Worm (Caenorhabditis elegans): ENCODE results near the gene gpd-4.

gpd-4 gene

ce11 chrII:10139177-10139640, 31.9 kb upstream of the gpd-4 start, which contains the start of gene asah-2:
TSS of gene asah-2 (plus strand) at chrII:10139590.
- TF ChIP-seq flt-1 (GFP tag; IDR thresholded peaks at IDR 0.05) = no peak
- TF ChIP-seq ztf-23 (GFP tag; IDR thresholded peaks at IDR 0.05) = no peak
- no peak for TF ChIP-seq klf-2 (GFP tag; conservative IDR thresholded peaks at IDR 0.05)
- no peak for TF ChIP-seq ref-1 (GFP tag; conservative IDR thresholded peaks at IDR 0.05)
- no peak for TF ChIP-seq cog-1 (tag; optimal IDR thresholded peaks at IDR 0.05)
- no peak for TF ChIP-seq tab-1 (GFP tag; IDR thresholded peaks at IDR 0.05)
- no peak for TF ChIP-seq T22C8.4 (GFP tag; IDR thresholded peaks at IDR 0.05)
- no peak for TF ChIP-seq ztf-29 (GFP tag; IDR thresholded peaks at IDR 0.05)
- no peak for TF ChIP-seq med-1 (GFP tag; optimal IDR thresholded peaks at IDR 0.05; ENCODE audit: insufficient read depth)

DNA sequence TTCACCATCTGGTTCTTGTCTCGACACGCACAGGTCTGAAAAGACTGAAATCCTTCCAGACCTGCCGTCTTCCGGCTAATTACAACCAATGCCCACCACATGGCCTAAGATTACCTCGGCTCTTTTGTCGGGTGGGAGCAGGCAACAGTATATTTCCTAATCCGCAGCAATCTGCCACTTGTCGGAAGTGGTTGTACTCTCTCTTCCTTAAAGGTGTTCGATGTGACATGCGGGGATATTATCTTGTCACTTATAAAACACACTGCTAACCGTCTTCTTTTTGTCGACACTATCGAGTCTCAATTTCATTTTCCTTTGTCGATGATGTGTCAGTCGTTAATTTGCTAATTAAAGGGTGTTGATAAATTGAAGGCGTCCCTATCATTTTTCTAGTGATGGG, 27.0 kb upstream of the gpd-4 start, which contains the start of gene F27E5.3:
TSS of gene F27E5.3 (minus strand) at position 101 of the 400 bp plus-strand sequence.
- no peak for TF ChIP-seq cog-1 (tag; optimal IDR thresholded peaks at IDR 0.05)
- TF ChIP-seq flt-1 (GFP tag; IDR thresholded peaks at IDR 0.05) = no peak
- no peak for TF ChIP-seq klf-2 (GFP tag; conservative IDR thresholded peaks at IDR 0.05)
- TF ChIP-seq ref-1 (GFP tag; conservative IDR thresholded peaks at IDR 0.05) = no peak
- no peak for TF ChIP-seq med-1 (GFP tag; optimal IDR thresholded peaks at IDR 0.05; ENCODE audit: insufficient read depth)
- no peak for TF ChIP-seq ztf-23 (GFP tag; IDR thresholded peaks at IDR 0.05)
- TF ChIP-seq T22C8.4 (GFP tag; IDR thresholded peaks at IDR 0.05) = no peak

ce11 chrII:10146488-10146887, 24.6 kb upstream of the gpd-4 start, which contains the start of gene pax-3:
TSS of gene pax-3 (plus strand) at chrII:10146570.
- TF ChIP-seq T22C8.4 (GFP tag; IDR thresholded peaks at IDR 0.05) (no peak), tab-1 (GFP tag; IDR thresholded peaks at IDR 0.05) (no peak), klf-2 (GFP tag; conservative IDR thresholded peaks at IDR 0.05) (no peak), ref-1 (GFP tag; conservative IDR thresholded peaks at IDR 0.05) (no peak), med-1 (GFP tag; optimal IDR thresholded peaks at IDR 0.05; ENCODE audit: insufficient read depth) (no peak), cog-1 (tag; optimal IDR thresholded peaks at IDR 0.05) (no peak), flt-1 (GFP tag; IDR thresholded peaks at IDR 0.05) (no peak), ztf-29 (GFP tag; IDR thresholded peaks at IDR 0.05) (no peak), ztf-23 (GFP tag; IDR thresholded peaks at IDR 0.05) (no peak)

DNA sequence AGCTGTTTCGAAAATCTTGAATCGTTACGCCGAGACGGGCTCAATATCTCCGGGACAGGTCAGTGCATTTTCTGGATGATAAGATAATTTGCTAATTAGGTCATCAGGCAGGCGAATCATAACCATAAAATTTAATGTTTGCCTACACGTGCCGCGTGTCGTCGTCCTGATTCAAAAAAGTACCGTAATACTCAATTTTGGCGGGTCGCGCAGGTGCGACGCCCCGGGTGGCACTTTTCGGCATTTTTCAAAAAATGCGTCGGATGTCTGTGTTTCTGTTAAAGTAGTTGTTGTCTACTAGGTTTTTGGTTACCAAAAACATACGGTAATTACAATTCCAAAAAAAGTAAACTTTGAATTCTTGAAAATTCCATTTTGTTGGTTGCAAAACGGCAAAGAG, 23.6 kb upstream of the gpd-4 start:
- TF ChIP-seq cog-1 (tag; optimal IDR thresholded peaks at IDR 0.05) (no peak), klf-2 (GFP tag; conservative IDR thresholded peaks at IDR 0.05) (no peak), ztf-23 (GFP tag; IDR thresholded peaks at IDR 0.05) (no peak), med-1 (GFP tag; optimal IDR thresholded peaks at IDR 0.05; ENCODE audit: insufficient read depth) (no peak), ztf-29 (GFP tag; IDR thresholded peaks at IDR 0.05) (no peak), tab-1 (GFP tag; IDR thresholded peaks at IDR 0.05) (no peak), flt-1 (GFP tag; IDR thresholded peaks at IDR 0.05) (no peak), ref-1 (GFP tag; conservative IDR thresholded peaks at IDR 0.05) (no peak), T22C8.4 (GFP tag; IDR thresholded peaks at IDR 0.05) (no peak)

DNA sequence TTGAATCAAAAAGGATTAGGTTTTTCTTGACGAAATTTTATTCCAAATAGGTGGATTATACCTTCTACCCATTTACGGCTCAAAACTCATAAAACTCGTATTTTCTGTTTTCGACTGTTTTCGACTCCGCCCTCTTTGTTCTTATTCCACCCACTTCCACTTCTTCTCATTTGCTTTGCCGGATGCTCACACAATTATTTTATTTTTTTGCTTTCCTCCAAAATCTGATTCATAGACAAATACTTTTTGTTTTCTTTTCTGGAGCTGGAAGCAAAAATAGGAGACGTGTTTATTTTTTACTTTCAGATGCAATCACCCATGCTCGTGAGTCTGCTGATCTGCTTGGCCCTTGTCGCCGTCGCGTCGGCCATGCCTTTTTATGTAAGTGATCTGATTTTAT, 16.0 kb upstream of the gpd-4 start, which contains the start of gene nlp-63:
TSS of gene nlp-63 (plus strand) at position 301 of the 400 bp plus-strand sequence.
- TF ChIP-seq klf-2 (GFP tag; conservative IDR thresholded peaks at IDR 0.05) (no peak), T22C8.4 (GFP tag; IDR thresholded peaks at IDR 0.05) (no peak), ztf-29 (GFP tag; IDR thresholded peaks at IDR 0.05) (no peak), ref-1 (GFP tag; conservative IDR thresholded peaks at IDR 0.05) (no peak), cog-1 (tag; optimal IDR thresholded peaks at IDR 0.05) (no peak), tab-1 (GFP tag; IDR thresholded peaks at IDR 0.05) (no peak), med-1 (GFP tag; optimal IDR thresholded peaks at IDR 0.05; ENCODE audit: insufficient read depth) (no peak), ztf-23 (GFP tag; IDR thresholded peaks at IDR 0.05) (no peak), flt-1 (GFP tag; IDR thresholded peaks at IDR 0.05) (no peak)

DNA sequence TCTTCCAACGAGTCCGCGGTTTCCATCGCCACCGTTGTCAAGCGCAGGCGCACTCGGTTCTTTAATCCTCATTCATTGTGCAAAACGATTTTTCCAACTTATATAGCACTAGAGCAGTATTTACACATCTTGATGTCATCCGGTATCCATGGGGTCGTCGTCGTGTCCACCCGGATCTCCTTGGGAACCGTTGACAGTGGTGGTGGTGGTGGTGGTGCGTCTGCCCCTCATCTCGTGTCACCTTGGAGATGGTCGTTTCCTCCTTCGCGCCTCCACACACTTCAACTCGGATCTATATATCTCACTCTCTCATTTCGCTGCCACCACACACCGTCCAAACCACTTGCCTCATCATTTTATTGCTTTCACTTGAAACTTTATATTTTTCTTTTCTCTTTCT, 8.3 kb upstream of the gpd-4 start:
- TF ChIP-seq tab-1 (GFP tag; IDR thresholded peaks at IDR 0.05) (no peak), flt-1 (GFP tag; IDR thresholded peaks at IDR 0.05) (peak; percentile 51; the same call in 1 of the 2 replicates)

- no peak for TF ChIP-seq cog-1 (tag; optimal IDR thresholded peaks at IDR 0.05)
- no peak for TF ChIP-seq klf-2 (GFP tag; conservative IDR thresholded peaks at IDR 0.05)
- no peak for TF ChIP-seq ztf-23 (GFP tag; IDR thresholded peaks at IDR 0.05)
- no peak for TF ChIP-seq ref-1 (GFP tag; conservative IDR thresholded peaks at IDR 0.05)
- no peak for TF ChIP-seq tab-1 (GFP tag; IDR thresholded peaks at IDR 0.05)
- no peak for TF ChIP-seq T22C8.4 (GFP tag; IDR thresholded peaks at IDR 0.05)
- TF ChIP-seq ztf-29 (GFP tag; IDR thresholded peaks at IDR 0.05) = no peak
- no peak for TF ChIP-seq med-1 (GFP tag; optimal IDR thresholded peaks at IDR 0.05; ENCODE audit: insufficient read depth)
- TF ChIP-seq flt-1 (GFP tag; IDR thresholded peaks at IDR 0.05) = no peak
These were observed 6.9 kb upstream of the gpd-4 start for ce11 chrII:10164137-10164536.

ce11 chrII:10166365-10166764, 4.7 kb upstream of the gpd-4 start:
- TF ChIP-seq tab-1 (GFP tag; IDR thresholded peaks at IDR 0.05) = no peak
- no peak for TF ChIP-seq flt-1 (GFP tag; IDR thresholded peaks at IDR 0.05)
- no peak for TF ChIP-seq ztf-29 (GFP tag; IDR thresholded peaks at IDR 0.05)
- no peak for TF ChIP-seq cog-1 (tag; optimal IDR thresholded peaks at IDR 0.05)
- TF ChIP-seq med-1 (GFP tag; optimal IDR thresholded peaks at IDR 0.05; ENCODE audit: insufficient read depth) = no peak
- TF ChIP-seq ztf-23 (GFP tag; IDR thresholded peaks at IDR 0.05) = no peak
- no peak for TF ChIP-seq T22C8.4 (GFP tag; IDR thresholded peaks at IDR 0.05)
- no peak for TF ChIP-seq ref-1 (GFP tag; conservative IDR thresholded peaks at IDR 0.05)
- no peak for TF ChIP-seq klf-2 (GFP tag; conservative IDR thresholded peaks at IDR 0.05)

- TF ChIP-seq klf-2 (GFP tag; conservative IDR thresholded peaks at IDR 0.05) = no peak
- TF ChIP-seq cog-1 (tag; optimal IDR thresholded peaks at IDR 0.05) = no peak
- TF ChIP-seq flt-1 (GFP tag; IDR thresholded peaks at IDR 0.05) = no peak
- TF ChIP-seq ztf-23 (GFP tag; IDR thresholded peaks at IDR 0.05) = no peak
- TF ChIP-seq ref-1 (GFP tag; conservative IDR thresholded peaks at IDR 0.05) = no peak
- no peak for TF ChIP-seq med-1 (GFP tag; optimal IDR thresholded peaks at IDR 0.05; ENCODE audit: insufficient read depth)
- TF ChIP-seq ztf-29 (GFP tag; IDR thresholded peaks at IDR 0.05) = no peak
- TF ChIP-seq T22C8.4 (GFP tag; IDR thresholded peaks at IDR 0.05) = no peak
- TF ChIP-seq tab-1 (GFP tag; IDR thresholded peaks at IDR 0.05) = no peak
These were observed 3.3 kb upstream of the gpd-4 start for ce11 chrII:10167731-10168130.

Measured in whole organism, midembryonic.